Worm (Caenorhabditis elegans) whole organism, L1 larva: Measurements from ENCODE around the gene clec-186.

Experiments
- C16A3.4 ChIP-seq: fragments of 150-350 bp; optimal IDR thresholded peaks from 2 replicates; lab custom pipeline; 2014; ENCODE audit warnings: missing biosample characterization, missing genetic modification characterization
- C34B4.2 ChIP-seq: sonication (generic microtip); optimal IDR thresholded peaks from 2 replicates; lab custom pipeline; 2017; ENCODE audit warnings: mild to moderate bottlenecking, missing genetic modification characterization, missing compliant biosample characterization
- alr-1 ChIP-seq: fragments of 200-800 bp; sonication (Bioruptor generic); optimal IDR thresholded peaks from 2 replicates; lab custom pipeline; 2018; ENCODE audit warnings: borderline replicate concordance, mild to moderate bottlenecking, missing genetic modification characterization, missing compliant biosample characterization
- ceh-63 ChIP-seq: fragments of 200-800 bp; sonication (Bioruptor generic); optimal IDR thresholded peaks from 2 replicates; lab custom pipeline; 2018; ENCODE audit warnings: mild to moderate bottlenecking, missing genetic modification characterization, missing compliant biosample characterization
- ces-1 ChIP-seq: fragments of 150-350 bp; optimal IDR thresholded peaks from 2 replicates; lab custom pipeline; 2014; ENCODE audit warnings: missing biosample characterization, missing genetic modification reagents, missing genetic modification characterization
- elt-3 ChIP-seq, 6 experiments: fragments of 150-350 bp in 1 of 6; sonication (generic microtip); optimal IDR thresholded peaks; 2 replicates each; lab custom pipeline; 2017 to 2018; ENCODE audit warnings: missing biosample characterization in 6 of 6, missing genetic modification characterization in 6 of 6, inconsistent platforms in 1 of 6
- fkh-10 ChIP-seq: sonication (generic microtip); optimal IDR thresholded peaks from 2 replicates; lab custom pipeline; 2017; ENCODE audit warnings: missing biosample characterization, missing genetic modification reagents, missing genetic modification characterization
- lsy-2 ChIP-seq, 2 experiments: fragments of 150-350 bp; optimal IDR thresholded peaks; 2 replicates each; lab custom pipeline; 2014; ENCODE audit warnings: missing biosample characterization in 2 of 2, missing genetic modification characterization in 2 of 2
- mdl-1 ChIP-seq, 2 experiments: fragments of 150-350 bp; optimal IDR thresholded peaks; 2 replicates each; lab custom pipeline; 2014 to 2017; ENCODE audit warnings: missing biosample characterization in 2 of 2, missing genetic modification characterization in 2 of 2, inconsistent platforms in 1 of 2
- nhr-12 ChIP-seq: sonication (generic microtip); optimal IDR thresholded peaks from 2 replicates; lab custom pipeline; 2017; ENCODE audit warnings: missing biosample characterization, missing genetic modification characterization
- nhr-28 ChIP-seq: fragments of 150-350 bp; optimal IDR thresholded peaks from 2 replicates; lab custom pipeline; 2014; ENCODE audit warnings: missing biosample characterization, missing genetic modification characterization
- pag-3 ChIP-seq: sonication (generic microtip); optimal IDR thresholded peaks from 2 replicates; lab custom pipeline; 2017; ENCODE audit warnings: missing genetic modification characterization, mild to moderate bottlenecking, missing compliant biosample characterization, antibody characterized with exemption, borderline replicate concordance; ENCODE audit not compliant: insufficient read depth
- skn-1 ChIP-seq: fragments of 150-350 bp; optimal IDR thresholded peaks from 2 replicates; lab custom pipeline; 2014; ENCODE audit warnings: missing biosample characterization, missing genetic modification characterization
- unc-62 ChIP-seq: fragments of 150-350 bp; optimal IDR thresholded peaks from 2 replicates; lab custom pipeline; 2014; ENCODE audit warnings: missing biosample characterization, missing genetic modification reagents, missing genetic modification characterization

- TF ChIP-seq fkh-10 (GFP tag; lab: Kevin White, UChicago), result no peak
- TF ChIP-seq alr-1 (tag; lab: Kevin White, UChicago), result no peak
- TF ChIP-seq C16A3.4 (tag; lab: Kevin White, UChicago), result no peak
- no peak for TF ChIP-seq ces-1 (GFP tag; lab: Kevin White, UChicago)
- no peak for TF ChIP-seq pag-3
- no peak for TF ChIP-seq skn-1 (tag; lab: Kevin White, UChicago)
- TF ChIP-seq unc-62 (GFP tag; lab: Kevin White, UChicago), result no peak
- TF ChIP-seq mdl-1 (tag; optimal IDR thresholded peaks at IDR 0.05; lab: Kevin White, UChicago), result no peak
- TF ChIP-seq nhr-28 (tag; lab: Kevin White, UChicago), result no peak
- no peak for TF ChIP-seq ceh-63 (GFP tag; lab: Kevin White, UChicago)
- TF ChIP-seq lsy-2 (tag; optimal IDR thresholded peaks at IDR 0.05; lab: Kevin White, UChicago), result no peak
- TF ChIP-seq elt-3 (tag; optimal IDR thresholded peaks at IDR 0.05; lab: Kevin White, UChicago), result no peak
- no peak for TF ChIP-seq nhr-12
- TF ChIP-seq C34B4.2 (tag; lab: Kevin White, UChicago), result no peak
Measured at ce11 chrIV:12871445-12871947, 5.6 kb downstream of the clec-186 start, which contains the start of gene clec-187.
